Worm (Caenorhabditis elegans) whole organism, late embryonic: Measurements from ENCODE around the gene set-4.

Experiments used
- ceh-14 ChIP-seq: sonication (generic microtip); optimal IDR thresholded peaks from 2 replicates; lab custom pipeline; 2016; ENCODE audit warnings: missing genotype, missing genetic modification characterization, missing compliant biosample characterization
- elt-2 ChIP-seq: sonication (generic microtip); optimal IDR thresholded peaks from 2 replicates; lab custom pipeline; 2016; ENCODE audit warnings: missing genetic modification reagents, missing genetic modification characterization, missing compliant biosample characterization
- pax-1 ChIP-seq: fragments of 150-350 bp; optimal IDR thresholded peaks from 2 replicates; lab custom pipeline; 2014; ENCODE audit warnings: missing biosample characterization, missing genetic modification characterization

DNA sequence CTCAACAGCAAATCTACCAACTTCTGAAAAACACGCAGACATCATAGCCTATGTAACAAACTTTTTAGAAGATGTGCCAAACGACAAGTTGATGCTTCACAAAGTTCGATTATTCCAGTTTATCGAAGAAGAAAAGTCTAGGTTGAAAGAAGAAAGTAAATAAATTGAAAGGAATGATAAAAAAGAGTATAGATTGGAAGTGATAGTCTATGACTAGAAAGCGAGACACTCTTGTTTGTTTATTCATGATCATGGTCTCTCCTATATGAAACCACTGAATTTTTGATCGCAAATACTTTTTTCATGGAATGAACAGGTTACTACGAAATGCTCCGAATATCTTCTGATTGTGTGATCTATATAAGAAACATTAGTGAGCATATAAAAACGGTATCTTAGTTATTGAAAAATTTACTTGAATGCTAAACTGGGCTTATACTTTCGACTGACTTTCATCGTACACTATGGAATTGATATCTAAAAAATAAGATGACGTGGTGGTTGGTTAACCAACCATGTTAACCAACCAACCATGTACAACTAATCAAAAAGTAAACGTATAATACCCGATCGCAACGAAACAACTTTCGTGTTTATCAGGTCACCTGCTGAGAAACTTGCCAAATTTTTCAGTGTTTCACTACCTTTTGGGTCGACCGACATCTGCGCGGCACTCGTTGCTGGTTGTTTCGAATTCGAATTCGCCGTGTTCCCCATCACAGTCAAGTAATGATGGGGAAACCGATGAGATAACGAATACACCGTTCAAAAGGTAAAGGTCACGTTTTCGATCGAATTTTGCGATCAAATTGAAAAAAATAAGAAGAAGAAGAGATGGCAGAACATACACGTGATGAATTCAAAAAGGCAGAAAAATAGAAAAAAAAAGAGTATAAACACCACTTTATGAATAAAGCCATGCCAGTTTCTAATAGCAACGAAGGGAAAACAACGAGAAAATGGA lies 14.3 kb upstream of the set-4 start, which contains the start of gene C32D5.8:
- no peak for TF ChIP-seq elt-2 (tag; lab: Kevin White, UChicago)
- no peak for TF ChIP-seq pax-1 (tag; lab: Kevin White, UChicago)
- TF ChIP-seq ceh-14 (tag; lab: Kevin White, UChicago) = no peak
